Fruit fly (Drosophila melanogaster): ENCODE measurements around the gene Ugt303A1.

Ugt303A1 gene

DNA sequence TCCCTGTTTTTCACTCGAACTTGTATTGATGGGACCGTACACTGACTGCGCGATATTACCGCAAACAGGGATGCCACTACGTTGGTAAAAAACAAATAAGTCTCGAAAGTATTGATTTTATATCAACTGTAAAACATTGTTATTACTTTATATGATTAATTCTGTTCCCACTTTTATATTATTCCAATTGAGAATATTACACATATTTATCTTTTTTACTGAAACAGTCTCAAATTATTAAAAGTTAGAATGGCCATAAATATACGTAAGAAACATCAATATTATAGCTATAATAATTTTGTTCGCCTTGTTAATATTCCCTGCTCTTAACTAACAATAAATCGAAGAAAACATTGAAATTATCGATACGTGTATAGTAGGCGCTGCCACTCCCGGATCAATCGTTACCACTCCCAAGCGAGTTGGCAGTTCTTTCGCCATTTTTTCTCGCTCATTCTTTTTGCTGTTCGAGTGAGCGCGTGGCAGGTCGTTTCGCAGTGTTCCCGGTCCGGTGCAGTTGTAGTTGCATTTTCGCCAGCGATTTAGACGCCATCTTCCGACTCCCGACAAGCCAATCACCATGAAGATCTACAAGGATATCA lies 34.6 kb downstream of the Ugt303A1 start, which contains the start of the genes SdhC and Tctp (continued):
- TF ChIP-seq Rfx (GFP tag; IDR thresholded peaks at IDR 0.05) (peak; percentile 37), CG4854 (GFP tag; optimal IDR thresholded peaks at IDR 0.05) (no peak), ase (GFP tag; IDR thresholded peaks at IDR 0.05) (no peak), Fer3 (tag; optimal IDR thresholded peaks at IDR 0.05) (peak; percentile 40), Dref (GFP tag; IDR thresholded peaks at IDR 0.05) (peak; percentile 74), CG33213 (GFP tag; optimal IDR thresholded peaks at IDR 0.05) (peak; percentile 19), CG10274 (GFP tag; optimal IDR thresholded peaks at IDR 0.05) (no peak), peb (GFP tag; IDR thresholded peaks at IDR 0.05) (0 out of 2 replicates have a peak, but pooled peaks have one; percentile 7), B-H1 (GFP tag; IDR thresholded peaks at IDR 0.05) (no peak), bbx (GFP tag; IDR thresholded peaks at IDR 0.05; ENCODE audit: partially characterized antibody) (peak; percentile 56), CG15011 (GFP tag; optimal IDR thresholded peaks at IDR 0.05) (no peak), sqz (GFP tag; optimal IDR thresholded peaks at IDR 0.05) (no peak), CrebB (tag; optimal IDR thresholded peaks at IDR 0.05) (no peak), tgo (GFP tag; IDR thresholded peaks at IDR 0.05) (no peak), CG11696 (GFP tag; IDR thresholded peaks at IDR 0.05) (no peak), Oaz (GFP tag; IDR thresholded peaks at IDR 0.05) (no peak), tap (tag; optimal IDR thresholded peaks at IDR 0.05) (no peak), CG11456 (GFP tag; IDR thresholded peaks at IDR 0.05) (peak; percentile 23; the same call in 2 of the 3 replicates), CG6765 (GFP tag; optimal IDR thresholded peaks at IDR 0.05) (peak; percentile 40), CG13287 (GFP tag; IDR thresholded peaks at IDR 0.05; ENCODE audit: partially characterized antibody) (peak; percentile 63), CG1233 (GFP tag; optimal IDR thresholded peaks at IDR 0.05) (peak; percentile 13), CG9932 (GFP tag; IDR thresholded peaks at IDR 0.05) (peak; percentile 42; the same call in 1 of the 2 replicates), YL-1 (GFP tag; optimal IDR thresholded peaks at IDR 0.05) (peak; percentile 90), ato (GFP tag; IDR thresholded peaks at IDR 0.05; ENCODE audit: partially characterized antibody) (no peak), vvl (GFP tag; IDR thresholded peaks at IDR 0.05) (0 out of 2 replicates have a peak, but pooled peaks have one; percentile 34), Atf6 (GFP tag; IDR thresholded peaks at IDR 0.05) (no peak), crc (GFP tag; optimal IDR thresholded peaks at IDR 0.05) (no peak), ttk (GFP tag; IDR thresholded peaks at IDR 0.05) (no peak), CG8924 (tag; optimal IDR thresholded peaks at IDR 0.05) (peak; percentile 46), CG1832 (GFP tag; optimal IDR thresholded peaks at IDR 0.05) (no peak), Eip74EF (GFP tag; optimal IDR thresholded peaks at IDR 0.05) (peak in 1 of 2 experiments; percentile 35), CG6654 (GFP tag; optimal IDR thresholded peaks at IDR 0.05) (no peak), CG6175 (GFP tag; IDR thresholded peaks at IDR 0.05) (no peak), Dp (GFP tag; optimal IDR thresholded peaks at IDR 0.05) (peak; percentile 30), CG8290 (GFP tag; optimal IDR thresholded peaks at IDR 0.05) (peak; percentile 28), CG8290 (tag; optimal IDR thresholded peaks at IDR 0.05) (peak in 1 of 2 experiments; percentile 71), CG14860 (GFP tag; IDR thresholded peaks at IDR 0.05; ENCODE audit: partially characterized antibody) (no peak), Vsx1 (GFP tag; optimal IDR thresholded peaks at IDR 0.05) (peak; percentile 24), tio (GFP tag; optimal IDR thresholded peaks at IDR 0.05) (no peak), h (optimal IDR thresholded peaks at IDR 0.05) (no peak), cad (GFP tag; optimal IDR thresholded peaks at IDR 0.05) (no peak), CG2199 (GFP tag; IDR thresholded peaks at IDR 0.05) (no peak), Fer2 (tag; optimal IDR thresholded peaks at IDR 0.05) (no peak), bab2 (GFP tag; optimal IDR thresholded peaks at IDR 0.05) (peak; percentile 18), CG17829 (tag; optimal IDR thresholded peaks at IDR 0.05) (peak; percentile 59), p53 (GFP tag; optimal IDR thresholded peaks at IDR 0.05) (no peak), CG18599 (GFP tag; optimal IDR thresholded peaks at IDR 0.05) (peak; percentile 52), sr (GFP tag; IDR thresholded peaks at IDR 0.05) (no peak), twi (tag; optimal IDR thresholded peaks at IDR 0.05) (no peak), CG7372 (GFP tag; IDR thresholded peaks at IDR 0.05) (no peak), CG16815 (GFP tag; optimal IDR thresholded peaks at IDR 0.05) (no peak)
